Fruit fly (Drosophila melanogaster): ENCODE results near the gene CG9981.

Gene CG9981

dm6 chrX:16383667-16384515 lies 21.0 kb downstream of the CG9981 start (continued):
- TF ChIP-seq Kr (GFP tag; optimal IDR thresholded peaks at IDR 0.05): no peak
- TF ChIP-seq HLH4C (GFP tag; IDR thresholded peaks at IDR 0.05; ENCODE audit: partially characterized antibody): no peak
- TF ChIP-seq CG6689 (GFP tag; IDR thresholded peaks at IDR 0.05): no peak
- TF ChIP-seq CG11085 (GFP tag; IDR thresholded peaks at IDR 0.05): peak; percentile 30; the same call in 1 of the 2 replicates
- TF ChIP-seq CG17359 (tag; optimal IDR thresholded peaks at IDR 0.05): peak; percentile 88
- no peak for TF ChIP-seq pan (optimal IDR thresholded peaks at IDR 0.05)
- TF ChIP-seq pan (GFP tag; optimal IDR thresholded peaks at IDR 0.05 in 1 of 2, IDR thresholded peaks at IDR 0.05 in 1 of 2): peak in 1 of 2 experiments; percentile 32
- peak; percentile 59 for TF ChIP-seq CG10654 (GFP tag; optimal IDR thresholded peaks at IDR 0.05)
- TF ChIP-seq Mes4 (GFP tag; optimal IDR thresholded peaks at IDR 0.05): peak; percentile 57
- peak; percentile 4 for TF ChIP-seq CG4820 (GFP tag; optimal IDR thresholded peaks at IDR 0.05)
- peak; percentile 38 for TF ChIP-seq pros (GFP tag; optimal IDR thresholded peaks at IDR 0.05)
- TF ChIP-seq Ptx1 (GFP tag; IDR thresholded peaks at IDR 0.05): no peak
- peak; percentile 94 for TF ChIP-seq CG1233 (GFP tag; optimal IDR thresholded peaks at IDR 0.05)
- TF ChIP-seq bsh (GFP tag; optimal IDR thresholded peaks at IDR 0.05): peak in 1 of 2 experiments; percentile 80
- peak; percentile 40 for TF ChIP-seq trem (tag; optimal IDR thresholded peaks at IDR 0.05)
- TF ChIP-seq Asciz (GFP tag; optimal IDR thresholded peaks at IDR 0.05): peak; percentile 87
- peak; percentile 82 for TF ChIP-seq Xrp1 (GFP tag; IDR thresholded peaks at IDR 0.05)
- no peak for TF ChIP-seq CG6272 (GFP tag; IDR thresholded peaks at IDR 0.05)
- no peak for TF ChIP-seq MESR4 (GFP tag; optimal IDR thresholded peaks at IDR 0.05)
- TF ChIP-seq CG10462 (GFP tag; optimal IDR thresholded peaks at IDR 0.05): peak; percentile 45
- TF ChIP-seq CG9797 (GFP tag; optimal IDR thresholded peaks at IDR 0.05): no peak
- TF ChIP-seq CG10959 (GFP tag; IDR thresholded peaks at IDR 0.05): no peak
- peak; percentile 18 for TF ChIP-seq en (GFP tag; optimal IDR thresholded peaks at IDR 0.05)
- TF ChIP-seq fd96Cb (tag; optimal IDR thresholded peaks at IDR 0.05): peak; percentile 56
- no peak for TF ChIP-seq CG14860 (GFP tag; IDR thresholded peaks at IDR 0.05; ENCODE audit: partially characterized antibody)
- TF ChIP-seq zen2 (GFP tag; IDR thresholded peaks at IDR 0.05; ENCODE audit: partially characterized antibody): no peak
- no peak for TF ChIP-seq CG32772 (GFP tag; IDR thresholded peaks at IDR 0.05)
- no peak for TF ChIP-seq CG4730 (GFP tag; IDR thresholded peaks at IDR 0.05)
- peak; percentile 66 for TF ChIP-seq CG3838 (GFP tag; optimal IDR thresholded peaks at IDR 0.05)
- no peak for TF ChIP-seq CG7839 (tag; optimal IDR thresholded peaks at IDR 0.05)
- TF ChIP-seq chn (GFP tag; optimal IDR thresholded peaks at IDR 0.05): no peak
- TF ChIP-seq btn (GFP tag; optimal IDR thresholded peaks at IDR 0.05): peak; percentile 10
- TF ChIP-seq C15 (GFP tag; IDR thresholded peaks at IDR 0.05): peak; percentile 64; the same call in 1 of the 3 replicates
- peak; percentile 76 for TF ChIP-seq Nf-YB (GFP tag; optimal IDR thresholded peaks at IDR 0.05)
- peak; percentile 32; the same call in 1 of the 2 replicates for TF ChIP-seq Nf-YA (GFP tag; IDR thresholded peaks at IDR 0.05)
- TF ChIP-seq Dp (GFP tag; optimal IDR thresholded peaks at IDR 0.05): no peak
- TF ChIP-seq hkb (optimal IDR thresholded peaks at IDR 0.05): no peak
- peak; percentile 76 for TF ChIP-seq hkb (GFP tag; IDR thresholded peaks at IDR 0.05)
- TF ChIP-seq ara (GFP tag; IDR thresholded peaks at IDR 0.05): peak; percentile 38; the same call in 1 of the 2 replicates
- TF ChIP-seq prd (optimal IDR thresholded peaks at IDR 0.05): no peak
- TF ChIP-seq prd (GFP tag; IDR thresholded peaks at IDR 0.05): peak; percentile 12; the same call in 1 of the 3 replicates
- no peak for TF ChIP-seq Sox102F (GFP tag; optimal IDR thresholded peaks at IDR 0.05)
- TF ChIP-seq Rx (GFP tag; IDR thresholded peaks at IDR 0.05): no peak
- no peak for TF ChIP-seq pita (GFP tag; optimal IDR thresholded peaks at IDR 0.05)
- TF ChIP-seq CG7786 (GFP tag; optimal IDR thresholded peaks at IDR 0.05): peak; percentile 13
- peak in 1 of 3 experiments; percentile 71 for TF ChIP-seq lola (GFP tag; optimal IDR thresholded peaks at IDR 0.05)
- TF ChIP-seq kni (GFP tag; optimal IDR thresholded peaks at IDR 0.05): peak; percentile 73
- peak; percentile 66 for TF ChIP-seq CG10431 (GFP tag; optimal IDR thresholded peaks at IDR 0.05)
- TF ChIP-seq dm (GFP tag; optimal IDR thresholded peaks at IDR 0.05): no peak
